Fruit fly (Drosophila melanogaster): ENCODE measurements around the gene crim.

Gene crim

DNA sequence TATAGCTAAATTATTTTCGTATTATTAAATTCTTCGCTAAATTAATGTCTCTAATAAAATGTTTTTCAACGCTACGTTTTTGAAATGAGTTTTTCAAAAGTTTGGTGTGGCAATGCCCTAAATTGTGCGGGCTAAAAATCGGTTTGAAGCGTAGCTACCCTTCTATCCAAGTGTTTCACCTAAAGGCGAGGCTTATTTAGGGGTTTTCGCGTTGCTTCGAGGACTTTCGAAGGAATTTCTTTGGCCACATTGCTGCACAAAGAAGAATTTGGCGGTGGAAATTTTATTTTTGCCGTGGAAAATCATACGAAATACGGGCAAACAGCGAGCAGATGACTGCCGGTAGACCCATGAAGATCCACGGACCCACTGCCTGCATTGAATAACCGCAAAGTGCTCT lies 29.4 kb downstream of the crim start, which contains the start of gene TfIIEalpha (continued):
- TF ChIP-seq sim (GFP tag; IDR thresholded peaks at IDR 0.05): no peak
- no peak for TF ChIP-seq CG6689 (GFP tag; IDR thresholded peaks at IDR 0.05)
- no peak for TF ChIP-seq cwo (GFP tag; optimal IDR thresholded peaks at IDR 0.05)
- no peak for TF ChIP-seq CG6654 (GFP tag; optimal IDR thresholded peaks at IDR 0.05)
- TF ChIP-seq CG1602 (GFP tag; optimal IDR thresholded peaks at IDR 0.05): no peak
- TF ChIP-seq CG6791 (GFP tag; IDR thresholded peaks at IDR 0.05; ENCODE audit: partially characterized antibody): peak; percentile 56
- TF ChIP-seq CG7928 (GFP tag; optimal IDR thresholded peaks at IDR 0.05): peak; percentile 15
- TF ChIP-seq CG6854 (GFP tag; optimal IDR thresholded peaks at IDR 0.05): no peak
- TF ChIP-seq CG15696 (tag; optimal IDR thresholded peaks at IDR 0.05): no peak
- TF ChIP-seq tll (GFP tag; optimal IDR thresholded peaks at IDR 0.05): no peak
- TF ChIP-seq sens-2 (GFP tag; IDR thresholded peaks at IDR 0.05): no peak
- TF ChIP-seq NfI (GFP tag; optimal IDR thresholded peaks at IDR 0.05): no peak
- TF ChIP-seq Dfd (GFP tag; optimal IDR thresholded peaks at IDR 0.05): no peak
- TF ChIP-seq her (GFP tag; optimal IDR thresholded peaks at IDR 0.05): no peak
- TF ChIP-seq CG3838 (GFP tag; optimal IDR thresholded peaks at IDR 0.05): no peak
- peak; percentile 54; the same call in 1 of the 2 replicates for TF ChIP-seq Bgb (GFP tag; IDR thresholded peaks at IDR 0.05; ENCODE audit: partially characterized antibody)
- peak; percentile 77 for TF ChIP-seq Myb (GFP tag; optimal IDR thresholded peaks at IDR 0.05)
- TF ChIP-seq CG9215 (GFP tag; IDR thresholded peaks at IDR 0.05): peak; percentile 100
- TF ChIP-seq NC2β (GFP tag; optimal IDR thresholded peaks at IDR 0.05): peak; percentile 17
- no peak for TF ChIP-seq Xrp1 (GFP tag; IDR thresholded peaks at IDR 0.05)
- no peak for TF ChIP-seq Stat92E (GFP tag; optimal IDR thresholded peaks at IDR 0.05)
- TF ChIP-seq Atf-2 (GFP tag; optimal IDR thresholded peaks at IDR 0.05): no peak
- TF ChIP-seq CG17361 (GFP tag; IDR thresholded peaks at IDR 0.05): 0 out of 3 replicates have a peak, but pooled peaks have one; percentile 18
- peak; percentile 11 for TF ChIP-seq Hsf (GFP tag; optimal IDR thresholded peaks at IDR 0.05)
- peak; percentile 48 for TF ChIP-seq BEAF-32 (GFP tag; optimal IDR thresholded peaks at IDR 0.05)
- TF ChIP-seq CG9932 (GFP tag; IDR thresholded peaks at IDR 0.05): peak; percentile 58
- peak; percentile 41 for TF ChIP-seq lilli (GFP tag; optimal IDR thresholded peaks at IDR 0.05)
- peak; percentile 19 for TF ChIP-seq Mad (GFP tag; optimal IDR thresholded peaks at IDR 0.05)
- TF ChIP-seq eyg (GFP tag; optimal IDR thresholded peaks at IDR 0.05): no peak
- no peak for TF ChIP-seq CG8281 (tag; optimal IDR thresholded peaks at IDR 0.05)
- TF ChIP-seq chn (GFP tag; optimal IDR thresholded peaks at IDR 0.05): peak; percentile 12
- TF ChIP-seq org-1 (GFP tag; optimal IDR thresholded peaks at IDR 0.05): no peak
- no peak for TF ChIP-seq wek (GFP tag; optimal IDR thresholded peaks at IDR 0.05)
- no peak for TF ChIP-seq stc (GFP tag; IDR thresholded peaks at IDR 0.05)
- TF ChIP-seq zf30C (GFP tag; optimal IDR thresholded peaks at IDR 0.05): no peak
- no peak for TF ChIP-seq vfl (GFP tag; optimal IDR thresholded peaks at IDR 0.05)
- no peak for TF ChIP-seq CG1832 (GFP tag; optimal IDR thresholded peaks at IDR 0.05)
- peak; percentile 9 for TF ChIP-seq B-H2 (GFP tag; optimal IDR thresholded peaks at IDR 0.05)
- TF ChIP-seq bbx (GFP tag; IDR thresholded peaks at IDR 0.05; ENCODE audit: partially characterized antibody): peak; percentile 51; the same call in 1 of the 2 replicates
- peak; percentile 46 for TF ChIP-seq gro (GFP tag; optimal IDR thresholded peaks at IDR 0.05)
- peak; percentile 73 for TF ChIP-seq vvl (GFP tag; IDR thresholded peaks at IDR 0.05)
- TF ChIP-seq C15 (GFP tag; IDR thresholded peaks at IDR 0.05): no peak
- TF ChIP-seq Sry-δ (GFP tag; optimal IDR thresholded peaks at IDR 0.05): peak; percentile 59
- peak; percentile 69 for TF ChIP-seq Dref (GFP tag; IDR thresholded peaks at IDR 0.05)
- no peak for TF ChIP-seq CG6813 (GFP tag; optimal IDR thresholded peaks at IDR 0.05)
- peak; percentile 26 for TF ChIP-seq Elba2 (GFP tag; optimal IDR thresholded peaks at IDR 0.05)
- peak; percentile 25 for TF ChIP-seq CG30020 (tag; optimal IDR thresholded peaks at IDR 0.05)
- TF ChIP-seq HmgZ (tag; optimal IDR thresholded peaks at IDR 0.05): peak; percentile 76
- peak; percentile 89 for TF ChIP-seq MBD-R2 (GFP tag; IDR thresholded peaks at IDR 0.05)
- TF ChIP-seq sens (GFP tag): peak; percentile 16
- TF ChIP-seq dm (GFP tag; optimal IDR thresholded peaks at IDR 0.05): no peak

All from whole organism, embryonic.